Fruit fly (Drosophila melanogaster) whole organism: ENCODE measurements around the gene Ptp61F.

ENCODE experiments used
- CG8478 ChIP-seq: fragments of >200 bp; optimal IDR thresholded peaks from 2 replicates; lab custom pipeline; 2018; ENCODE audit warnings: inconsistent platforms
- Dll ChIP-seq: fragments of >200 bp; optimal IDR thresholded peaks from 2 replicates; lab custom pipeline; 2017
- EcR ChIP-seq, 2 experiments: fragments of >200 bp; optimal IDR thresholded peaks; 2 replicates each; lab custom pipeline; 2017; ENCODE audit warnings: missing biosample characterization in 2 of 2, missing genetic modification characterization in 2 of 2, missing genetic modification reagents in 2 of 2
- pan ChIP-seq: fragments of >200 bp; optimal IDR thresholded peaks from 2 replicates; lab custom pipeline; 2017
- psq ChIP-seq: fragments of >200 bp; optimal IDR thresholded peaks from 2 replicates; lab custom pipeline; 2017
- usp ChIP-seq: fragments of >200 bp; optimal IDR thresholded peaks from 2 replicates; lab custom pipeline; 2017; ENCODE audit warnings: missing biosample characterization, missing genetic modification characterization, mixed read lengths

The Ptp61F gene

dm6 chr3L:1370099-1370678, 104.9 kb downstream of the Ptp61F start, which contains the start of gene ru:
TSS of gene ru (plus strand) at chr3L:1370628.
- TF ChIP-seq pan (lab: Kevin White, UChicago) = no peak
- no peak for TF ChIP-seq CG8478
- no peak for TF ChIP-seq usp (GFP tag; lab: Kevin White, UChicago)
- TF ChIP-seq Dll (lab: Kevin White, UChicago) = no peak
- TF ChIP-seq psq = no peak
- TF ChIP-seq EcR (GFP tag; optimal IDR thresholded peaks at IDR 0.05; lab: Kevin White, UChicago) = no peak

DNA sequence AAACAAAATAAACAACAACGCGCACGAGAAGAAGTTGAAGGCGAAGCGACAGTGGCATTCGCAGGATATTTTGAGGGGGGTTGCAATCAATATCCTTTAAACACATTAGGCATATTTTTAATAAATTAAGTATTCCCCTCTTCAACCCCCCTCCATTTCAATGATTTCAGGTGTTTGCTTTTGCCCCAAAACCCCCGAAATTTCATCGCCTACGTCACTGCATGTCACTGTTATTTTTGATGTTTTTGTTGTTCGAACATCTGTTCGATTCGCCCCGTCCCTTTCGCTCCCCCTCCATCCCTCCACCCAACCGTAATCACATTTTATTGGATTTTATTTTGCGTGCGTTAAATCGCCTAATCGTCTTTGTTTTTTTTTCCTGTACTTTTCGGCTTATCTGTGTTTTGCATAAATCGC, 106.8 kb downstream of the Ptp61F start:
- TF ChIP-seq psq (no peak), pan (lab: Kevin White, UChicago) (no peak), usp (GFP tag; lab: Kevin White, UChicago) (no peak), CG8478 (no peak), Dll (lab: Kevin White, UChicago) (no peak)

dm6 chr3L:1366879-1367650, 108.0 kb downstream of the Ptp61F start:
- TF ChIP-seq psq = no peak
- no peak for TF ChIP-seq pan (lab: Kevin White, UChicago)
- no peak for TF ChIP-seq CG8478
- no peak for TF ChIP-seq EcR (GFP tag; optimal IDR thresholded peaks at IDR 0.05; lab: Kevin White, UChicago)
- no peak for TF ChIP-seq usp (GFP tag; lab: Kevin White, UChicago)
- TF ChIP-seq Dll (lab: Kevin White, UChicago) = no peak

dm6 chr3L:1364368-1364767, 110.7 kb downstream of the Ptp61F start:
- TF ChIP-seq pan (lab: Kevin White, UChicago) (no peak), psq (no peak), EcR (GFP tag; optimal IDR thresholded peaks at IDR 0.05; lab: Kevin White, UChicago) (no peak), Dll (lab: Kevin White, UChicago) (no peak), usp (GFP tag; lab: Kevin White, UChicago) (no peak), CG8478 (no peak)

DNA sequence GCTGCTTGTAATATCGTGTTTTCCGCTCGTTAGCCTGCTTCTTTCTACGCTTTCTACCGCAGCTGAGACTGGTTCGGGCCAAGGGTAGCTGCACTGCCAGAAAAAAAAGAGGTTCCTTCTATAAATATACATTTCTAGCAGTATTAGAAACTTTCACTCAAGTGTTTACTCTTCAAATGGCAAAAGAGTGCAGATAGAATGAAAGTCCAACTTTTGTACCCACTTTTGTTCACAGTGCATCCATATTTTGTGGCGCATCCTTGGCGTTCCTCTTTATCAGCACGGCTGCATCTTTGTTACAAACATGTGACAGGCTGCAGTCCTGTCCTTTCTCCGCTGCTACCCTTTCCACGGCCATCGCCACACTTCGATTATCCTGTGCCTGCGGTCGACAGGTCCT, 116.7 kb downstream of the Ptp61F start:
- no peak for TF ChIP-seq usp (GFP tag; lab: Kevin White, UChicago)
- TF ChIP-seq EcR (GFP tag; optimal IDR thresholded peaks at IDR 0.05; lab: Kevin White, UChicago) = no peak
- no peak for TF ChIP-seq psq
- no peak for TF ChIP-seq Dll (lab: Kevin White, UChicago)
- TF ChIP-seq pan (lab: Kevin White, UChicago) = no peak
- TF ChIP-seq CG8478 = no peak

- TF ChIP-seq EcR (GFP tag; optimal IDR thresholded peaks at IDR 0.05; lab: Kevin White, UChicago) (no peak), usp (GFP tag; lab: Kevin White, UChicago) (no peak), Dll (lab: Kevin White, UChicago) (no peak), psq (no peak), CG8478 (no peak), pan (lab: Kevin White, UChicago) (no peak)
These were observed 120.8 kb downstream of the Ptp61F start for dm6 chr3L:1354214-1354613.

DNA sequence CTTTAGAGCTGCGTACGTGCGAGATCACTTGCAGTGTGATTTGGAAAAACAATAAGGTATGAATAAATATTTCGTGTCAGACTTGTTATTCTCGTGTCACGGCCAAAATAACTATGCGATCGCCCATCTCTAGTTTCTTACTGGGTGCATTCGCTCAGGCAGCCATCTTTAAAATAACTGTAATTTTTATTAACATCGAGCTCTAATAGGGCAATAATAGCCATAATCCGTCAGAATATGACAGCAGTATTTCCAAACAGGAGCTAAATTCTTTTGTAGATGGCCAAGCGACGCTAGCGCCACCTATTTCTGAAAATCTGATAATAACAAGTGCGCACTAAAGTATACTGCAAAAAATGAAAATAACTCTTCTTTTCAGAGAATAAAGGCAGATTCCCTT, 123.0 kb downstream of the Ptp61F start:
- no peak for TF ChIP-seq CG8478
- no peak for TF ChIP-seq psq
- TF ChIP-seq usp (GFP tag; lab: Kevin White, UChicago) = no peak
- TF ChIP-seq pan (lab: Kevin White, UChicago) = no peak
- no peak for TF ChIP-seq Dll (lab: Kevin White, UChicago)
- no peak for TF ChIP-seq EcR (GFP tag; optimal IDR thresholded peaks at IDR 0.05; lab: Kevin White, UChicago)

DNA sequence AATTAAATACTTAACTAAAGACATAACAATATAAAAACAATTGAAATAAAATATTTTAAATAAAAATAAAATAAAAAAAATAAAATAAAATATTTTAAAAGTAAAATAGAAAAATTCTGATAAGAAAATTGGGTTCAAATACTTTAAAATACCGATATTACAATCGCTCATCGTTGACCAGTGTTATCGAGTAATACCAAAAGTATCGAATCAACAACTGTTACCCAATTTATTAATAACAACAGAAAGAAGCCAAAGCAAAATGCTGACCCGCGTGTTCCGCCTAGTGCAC, 124.2 kb downstream of the Ptp61F start, which contains the start of gene CG9166:
CG9166 (plus strand) TSS at position 193 of the 292 bp plus-strand sequence.
- TF ChIP-seq CG8478 (no peak), usp (GFP tag; lab: Kevin White, UChicago) (no peak), Dll (lab: Kevin White, UChicago) (no peak), psq (no peak), pan (lab: Kevin White, UChicago) (no peak), EcR (GFP tag; optimal IDR thresholded peaks at IDR 0.05; lab: Kevin White, UChicago) (no peak)

DNA sequence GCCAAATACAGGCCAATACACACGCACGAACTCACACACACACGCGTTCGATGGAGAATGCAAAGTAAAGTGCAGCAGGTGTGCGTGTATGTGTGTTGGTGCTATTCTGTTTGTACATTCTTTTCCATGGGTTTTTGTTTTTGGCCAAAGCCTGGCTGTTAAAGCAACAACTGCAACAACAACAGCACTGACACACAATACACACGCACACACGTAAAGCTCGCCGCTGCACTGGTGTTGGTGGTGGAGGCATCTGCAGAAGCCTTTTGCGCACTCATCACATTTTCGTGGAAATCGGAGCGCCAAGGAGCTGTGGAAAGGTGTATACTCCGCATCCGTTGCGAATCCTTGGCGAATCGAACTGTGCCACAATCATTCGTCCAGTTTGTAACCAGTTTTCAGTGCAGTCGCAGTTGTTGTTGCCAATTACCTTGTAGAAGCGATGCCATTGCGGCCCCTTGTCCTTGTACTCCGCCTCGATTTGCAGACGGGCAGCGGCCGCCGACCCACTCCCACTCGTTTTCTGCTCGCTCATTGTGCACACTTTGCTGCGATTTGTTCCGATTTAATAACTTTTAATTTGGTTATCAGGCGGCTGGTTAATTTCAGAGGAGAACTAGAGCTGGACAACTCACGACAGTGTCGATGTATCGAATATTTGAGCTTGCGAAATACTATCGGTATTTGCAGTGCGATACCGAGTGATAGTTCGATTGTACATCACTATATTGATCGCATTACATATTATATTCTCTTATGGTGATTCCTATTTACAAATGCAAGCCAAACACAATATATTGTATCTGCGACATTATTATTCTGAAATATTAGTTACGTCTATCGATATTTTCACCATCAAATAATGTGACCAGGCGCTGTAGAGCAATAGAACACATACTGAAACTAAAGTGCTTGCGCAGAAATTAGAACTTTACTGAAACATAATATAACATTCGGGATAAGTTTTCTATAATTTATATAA, 124.8 kb downstream of the Ptp61F start:
- TF ChIP-seq psq (peak; percentile 29), pan (lab: Kevin White, UChicago) (no peak)

DNA sequence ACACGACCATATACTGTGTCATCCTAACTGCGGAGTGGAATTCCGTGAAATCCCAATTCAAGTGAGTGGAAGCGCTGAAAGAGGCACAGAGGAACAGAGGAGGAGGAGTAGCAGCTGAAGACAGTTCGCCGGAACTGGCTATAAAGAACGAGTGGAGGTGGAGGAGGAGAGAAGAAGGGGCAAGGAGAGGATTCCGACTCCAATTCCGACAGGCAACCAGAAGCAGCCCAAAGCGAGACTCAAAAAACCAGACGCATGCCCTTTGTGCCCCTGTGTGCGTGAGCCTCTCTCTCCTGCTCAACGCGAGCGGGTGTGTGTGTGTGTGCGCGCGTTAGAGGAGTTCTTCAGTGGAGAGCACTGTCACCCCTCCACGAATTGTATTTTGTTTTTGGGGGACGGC, 125.7 kb downstream of the Ptp61F start:
- no peak for TF ChIP-seq CG8478
- no peak for TF ChIP-seq psq
- no peak for TF ChIP-seq pan (lab: Kevin White, UChicago)
- no peak for TF ChIP-seq EcR (GFP tag; optimal IDR thresholded peaks at IDR 0.05; lab: Kevin White, UChicago)
- TF ChIP-seq usp (GFP tag; lab: Kevin White, UChicago) = no peak
- no peak for TF ChIP-seq Dll (lab: Kevin White, UChicago)

DNA sequence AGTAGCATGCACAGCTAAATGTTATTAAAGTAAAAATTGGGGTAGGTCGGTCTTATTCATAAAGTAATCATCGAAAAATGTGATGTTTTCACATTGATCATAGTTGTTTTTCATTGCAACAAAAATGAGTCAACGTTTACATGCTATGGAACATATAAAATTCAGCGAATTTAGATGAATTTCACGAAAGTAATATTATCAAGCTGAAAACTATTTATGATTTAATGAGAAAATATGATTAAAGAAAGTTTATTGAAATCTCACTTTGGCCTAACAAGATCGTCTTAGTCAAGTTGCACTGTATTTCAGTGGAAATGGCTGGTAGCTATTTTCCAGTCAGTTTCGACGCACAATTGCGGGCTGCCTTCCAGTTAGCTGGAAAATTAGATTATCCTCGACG, 126.1 kb downstream of the Ptp61F start:
- no peak for TF ChIP-seq Dll (lab: Kevin White, UChicago)
- no peak for TF ChIP-seq EcR (GFP tag; optimal IDR thresholded peaks at IDR 0.05; lab: Kevin White, UChicago)
- no peak for TF ChIP-seq CG8478
- no peak for TF ChIP-seq pan (lab: Kevin White, UChicago)
- TF ChIP-seq psq = no peak
- no peak for TF ChIP-seq usp (GFP tag; lab: Kevin White, UChicago)
